Worm (Caenorhabditis elegans): ENCODE results near the gene B0244.9.

DNA sequence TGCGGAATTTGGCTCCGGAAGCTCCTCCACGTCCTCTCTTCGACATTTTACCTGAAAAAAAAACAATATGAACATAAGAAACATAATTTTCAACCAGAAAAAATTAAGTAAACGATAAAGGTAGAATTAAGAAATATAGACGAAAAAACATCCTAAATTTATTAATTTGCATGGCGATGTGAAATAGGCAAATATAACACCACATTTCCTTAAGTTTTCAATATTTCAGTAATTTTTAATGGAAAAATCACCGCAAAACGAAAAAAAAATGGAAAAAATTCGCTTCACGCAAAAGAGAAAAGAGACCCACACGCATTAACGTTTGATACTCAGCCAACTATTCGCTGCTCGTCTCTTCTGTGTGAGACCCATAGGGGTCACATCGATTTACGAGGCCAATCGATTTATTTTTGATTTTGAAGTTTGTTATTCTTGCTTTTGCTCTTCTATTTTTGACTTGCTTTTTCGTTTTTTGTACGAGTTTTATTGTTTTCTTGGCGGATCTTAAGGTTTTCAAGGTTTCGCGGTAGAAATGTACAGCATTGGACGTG, 24.7 kb downstream of the B0244.9 start, which contains the start of gene rpl-23:
- TF ChIP-seq flt-1 (GFP tag; IDR thresholded peaks at IDR 0.05), result peak; percentile 66
- TF ChIP-seq ref-1 (GFP tag; conservative IDR thresholded peaks at IDR 0.05), result no peak
- TF ChIP-seq ztf-29 (GFP tag; IDR thresholded peaks at IDR 0.05), result no peak

Data from whole organism, midembryonic.